Worm (Caenorhabditis elegans) whole organism, late embryonic: Measurements from ENCODE around the gene C47E8.4.

Experiments
- ama-1 ChIP-seq: fragments of 150-350 bp; optimal IDR thresholded peaks from 2 replicates; lab custom pipeline; 2014
- ceh-2 ChIP-seq: sonication (generic microtip); optimal IDR thresholded peaks from 2 replicates; lab custom pipeline; 2016; ENCODE audit warnings: missing genotype, missing genetic modification characterization, missing compliant biosample characterization
- ceh-9 ChIP-seq: sonication (generic microtip); optimal IDR thresholded peaks from 2 replicates; lab custom pipeline; 2016; ENCODE audit warnings: mild to moderate bottlenecking, missing genetic modification characterization, inconsistent platforms, missing compliant biosample characterization
- ets-4 ChIP-seq: sonication (generic microtip); optimal IDR thresholded peaks from 2 replicates; lab custom pipeline; 2016; ENCODE audit warnings: missing genetic modification characterization, missing compliant biosample characterization
- fkh-10 ChIP-seq: fragments of 150-350 bp; optimal IDR thresholded peaks from 2 replicates; lab custom pipeline; 2014; ENCODE audit warnings: missing biosample characterization, missing genetic modification reagents, missing genetic modification characterization
- gmeb-2 ChIP-seq: sonication (generic microtip); optimal IDR thresholded peaks from 2 replicates; lab custom pipeline; 2016; ENCODE audit warnings: missing genetic modification characterization, inconsistent platforms, missing compliant biosample characterization
- lin-11 ChIP-seq: fragments of 200-800 bp; sonication (Bioruptor generic); optimal IDR thresholded peaks from 2 replicates; lab custom pipeline; 2018; ENCODE audit warnings: mild to moderate bottlenecking, missing genetic modification characterization, missing compliant biosample characterization
- npax-4 ChIP-seq: sonication (generic microtip); optimal IDR thresholded peaks from 2 replicates; lab custom pipeline; 2016; ENCODE audit warnings: missing genetic modification characterization, missing compliant biosample characterization
- pqm-1 ChIP-seq: sonication (generic microtip); optimal IDR thresholded peaks from 2 replicates; lab custom pipeline; 2016; ENCODE audit warnings: missing genetic modification characterization, missing compliant biosample characterization
- pros-1 ChIP-seq: fragments of 150-350 bp; optimal IDR thresholded peaks from 2 replicates; lab custom pipeline; 2014; ENCODE audit warnings: missing biosample characterization, missing genetic modification reagents, missing genetic modification characterization
- rnt-1 ChIP-seq: sonication (generic microtip); optimal IDR thresholded peaks from 2 replicates; lab custom pipeline; 2016; ENCODE audit warnings: missing genetic modification characterization, missing compliant biosample characterization
- sox-2 ChIP-seq: fragments of 200-800 bp; sonication (Bioruptor generic); IDR thresholded peaks from 2 replicates; pipeline ENCODE4 v1.3.6; 2022; ENCODE audit warnings: missing genetic modification reagents, missing genetic modification characterization, missing compliant biosample characterization
- unc-55 ChIP-seq: sonication (generic microtip); optimal IDR thresholded peaks from 2 replicates; lab custom pipeline; 2017; ENCODE audit warnings: missing biosample characterization, missing genetic modification reagents, missing genetic modification characterization

DNA sequence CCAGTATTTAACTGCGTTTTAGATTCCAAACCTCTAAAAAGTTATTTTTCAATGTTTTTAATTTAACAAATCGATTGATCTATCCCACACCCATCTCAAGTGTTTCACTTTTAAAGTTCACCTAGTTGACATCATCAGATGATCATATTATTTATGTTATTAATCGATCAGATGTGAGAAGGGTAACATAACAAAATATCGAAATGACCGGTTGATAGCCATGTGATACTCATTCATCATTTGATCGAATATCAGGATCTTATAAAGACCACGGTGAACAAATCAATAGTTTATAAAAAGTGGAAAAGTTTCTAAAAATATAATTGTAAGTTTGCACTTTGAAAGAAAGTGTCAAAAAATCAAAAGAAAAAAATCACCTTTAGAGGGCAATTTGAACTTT, 29.6 kb downstream of the C47E8.4 start:
- TF ChIP-seq pros-1 (tag; lab: Kevin White, UChicago) (no peak), ama-1 (lab: Kevin White, UChicago) (no peak), unc-55 (GFP tag; lab: Kevin White, UChicago) (no peak), npax-4 (tag; lab: Kevin White, UChicago) (no peak), fkh-10 (GFP tag; lab: Kevin White, UChicago) (no peak), ceh-2 (tag; lab: Kevin White, UChicago) (no peak), lin-11 (tag; lab: Kevin White, UChicago) (no peak), gmeb-2 (tag; lab: Kevin White, UChicago) (no peak), sox-2 (GFP tag; lab: Robert Waterston, UW) (no peak), pqm-1 (tag; lab: Kevin White, UChicago) (no peak), rnt-1 (no peak), ets-4 (tag; lab: Kevin White, UChicago) (no peak), ceh-9 (no peak)
